Fruit fly (Drosophila melanogaster): Measurements from ENCODE around the gene CG15186.

CG15186 gene

DNA sequence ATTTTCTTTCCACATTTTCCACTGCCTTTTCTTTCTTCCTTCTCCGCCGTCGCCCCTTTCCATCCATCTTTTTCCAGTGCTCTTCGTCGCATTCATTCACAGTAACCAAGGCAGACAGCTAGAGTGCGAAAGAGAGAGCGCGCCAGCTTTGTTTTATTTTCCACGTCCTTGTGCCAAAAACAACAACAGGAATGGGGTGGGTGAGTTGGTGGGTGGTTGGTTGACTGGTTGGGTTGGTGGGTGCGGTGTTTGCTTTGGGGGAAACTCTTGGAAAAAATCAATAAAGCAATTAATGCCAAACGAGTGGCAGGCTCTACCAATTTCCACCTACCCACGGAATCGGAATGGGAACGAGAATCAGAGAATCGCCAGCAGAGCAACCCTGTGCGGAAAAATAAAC, 47.9 kb upstream of the CG15186 start:
- TF ChIP-seq ss (GFP tag; optimal IDR thresholded peaks at IDR 0.05) = peak in 1 of 2 experiments; percentile 31
- TF ChIP-seq eg (GFP tag; IDR thresholded peaks at IDR 0.05) = peak; percentile 21; the same call in 1 of the 3 replicates
- TF ChIP-seq fkh (GFP tag; optimal IDR thresholded peaks at IDR 0.05) = peak; percentile 27
- TF ChIP-seq CG6808 (GFP tag; optimal IDR thresholded peaks at IDR 0.05) = no peak

DNA sequence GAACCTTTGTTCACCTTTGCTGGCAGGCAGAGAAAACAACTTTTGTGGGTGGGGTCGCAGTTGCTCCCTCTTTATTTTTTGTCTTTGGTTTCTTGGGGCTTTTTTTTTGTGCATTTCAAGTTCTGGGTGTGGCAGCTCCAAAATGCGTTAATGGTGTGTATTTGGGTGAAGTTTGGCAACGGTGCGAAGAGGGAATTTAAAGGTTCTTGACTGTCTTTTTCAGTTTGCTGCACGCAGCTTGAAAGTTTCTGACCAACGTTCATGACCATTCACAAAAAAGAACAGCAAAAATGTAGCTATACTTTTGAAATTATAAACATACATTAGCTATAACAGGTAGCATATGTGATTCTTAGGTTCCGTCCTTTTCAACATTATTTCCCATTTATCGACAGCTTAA, 45.8 kb upstream of the CG15186 start:
- TF ChIP-seq CG11294 (GFP tag; IDR thresholded peaks at IDR 0.05) (no peak), svp (GFP tag) (no peak)

DNA sequence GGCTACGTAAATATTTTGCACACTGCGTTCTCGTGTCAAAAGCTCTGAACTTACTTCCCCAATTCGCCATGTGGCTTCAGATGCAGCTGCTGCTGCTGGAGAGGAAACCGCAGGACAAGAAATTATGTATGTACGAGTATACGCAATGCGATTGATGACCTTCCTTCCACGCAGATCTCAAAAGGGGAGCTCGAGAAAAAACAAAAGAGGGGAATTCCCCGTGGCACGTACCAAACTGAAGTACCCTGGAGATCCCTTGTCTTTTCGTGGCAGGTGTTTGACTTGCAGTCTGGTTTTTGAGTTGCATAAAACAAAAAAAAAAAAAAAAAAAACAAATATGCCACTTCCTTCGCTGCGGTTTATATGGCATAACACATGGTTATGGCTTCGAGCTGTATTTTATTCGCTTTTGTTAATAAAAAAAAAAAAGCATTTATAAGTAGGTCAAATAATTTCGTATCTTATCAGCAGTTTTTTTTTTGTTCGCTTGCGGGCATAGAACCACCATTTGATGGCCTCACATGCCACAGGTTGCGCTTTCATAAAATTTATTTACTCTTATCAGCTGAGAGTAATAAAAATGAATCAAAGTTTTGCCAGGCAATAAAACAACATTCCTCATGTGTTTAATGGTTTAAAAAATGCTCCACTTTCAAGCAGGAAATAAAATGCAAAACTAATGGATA, 45.2 kb upstream of the CG15186 start:
- TF ChIP-seq Eip78C (GFP tag) (peak; percentile 45), CG9139 (GFP tag; optimal IDR thresholded peaks at IDR 0.05) (no peak), esn (GFP tag; optimal IDR thresholded peaks at IDR 0.05) (peak; percentile 14), eg (GFP tag; IDR thresholded peaks at IDR 0.05) (0 out of 3 replicates have a peak, but pooled peaks have one; percentile 18), vri (GFP tag; optimal IDR thresholded peaks at IDR 0.05) (peak; percentile 84), Gug (GFP tag; IDR thresholded peaks at IDR 0.05) (no peak)

DNA sequence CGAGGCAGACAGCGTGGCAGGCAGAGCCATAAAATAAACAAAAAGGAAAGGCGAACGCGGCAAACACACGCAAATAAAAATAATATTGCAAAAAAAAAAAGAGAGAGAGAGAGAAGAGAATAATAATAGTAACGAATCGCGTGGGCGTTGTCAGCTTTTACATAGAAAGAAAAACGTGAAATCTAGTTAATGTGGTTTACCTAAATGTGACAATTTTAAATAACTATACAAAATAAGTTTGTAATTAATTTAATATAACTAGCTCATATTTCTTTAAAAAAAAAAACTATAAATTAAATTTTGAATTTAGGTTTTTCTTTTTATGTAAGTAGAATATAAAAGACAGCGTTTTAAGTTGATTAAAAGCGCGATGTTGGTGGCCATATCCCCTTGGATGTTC, 44.2 kb upstream of the CG15186 start:
- TF ChIP-seq CG3919 (GFP tag; optimal IDR thresholded peaks at IDR 0.05) (no peak), Gug (GFP tag; IDR thresholded peaks at IDR 0.05) (peak; percentile 43), eg (GFP tag; IDR thresholded peaks at IDR 0.05) (peak; percentile 64; the same call in 2 of the 3 replicates), Sox15 (GFP tag; optimal IDR thresholded peaks at IDR 0.05) (no peak), lz (GFP tag; optimal IDR thresholded peaks at IDR 0.05) (no peak), CG8632 (GFP tag; optimal IDR thresholded peaks at IDR 0.05) (no peak), Eip78C (GFP tag) (no peak), CG6163 (GFP tag; IDR thresholded peaks at IDR 0.05) (peak; percentile 41; the same call in 1 of the 3 replicates), achi (GFP tag; optimal IDR thresholded peaks at IDR 0.05) (peak; percentile 35), CG15336 (GFP tag; IDR thresholded peaks at IDR 0.05) (peak; percentile 74), CG6276 (GFP tag; optimal IDR thresholded peaks at IDR 0.05) (peak; percentile 10), CG6854 (GFP tag; optimal IDR thresholded peaks at IDR 0.05) (no peak), CG8119 (GFP tag; IDR thresholded peaks at IDR 0.05) (peak; percentile 70)

DNA sequence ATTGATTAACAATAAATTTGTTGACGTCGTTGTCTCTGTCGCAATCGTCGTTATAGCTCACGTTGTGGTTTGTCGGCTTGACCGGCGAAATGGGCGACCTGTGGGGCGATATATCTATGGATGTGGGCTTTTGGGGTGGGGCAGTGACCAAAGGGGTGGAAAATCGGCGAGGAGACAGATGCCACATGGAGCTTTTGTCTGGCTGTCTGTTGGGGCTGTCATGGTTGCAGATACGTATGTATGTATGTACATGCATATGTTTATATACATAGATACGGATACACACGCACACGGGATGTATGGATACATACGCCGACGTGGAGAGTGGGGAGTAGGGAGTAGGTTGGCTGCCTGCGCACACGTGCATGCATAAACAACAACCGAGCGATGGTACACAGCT, 42.9 kb upstream of the CG15186 start:
- TF ChIP-seq vri (GFP tag; optimal IDR thresholded peaks at IDR 0.05) = no peak
- TF ChIP-seq CG6792 (GFP tag; optimal IDR thresholded peaks at IDR 0.05) = no peak
- TF ChIP-seq fkh (GFP tag; optimal IDR thresholded peaks at IDR 0.05) = no peak
- no peak for TF ChIP-seq CG3919 (GFP tag; optimal IDR thresholded peaks at IDR 0.05)
- TF ChIP-seq CG6163 (GFP tag; IDR thresholded peaks at IDR 0.05) = 0 out of 3 replicates have a peak, but pooled peaks have one; percentile 36
- no peak for TF ChIP-seq CG8319 (GFP tag; optimal IDR thresholded peaks at IDR 0.05)
- no peak for TF ChIP-seq CG31627 (GFP tag; optimal IDR thresholded peaks at IDR 0.05)
- TF ChIP-seq Sox15 (GFP tag; optimal IDR thresholded peaks at IDR 0.05) = no peak
- TF ChIP-seq Lpt (GFP tag; optimal IDR thresholded peaks at IDR 0.05) = no peak

DNA sequence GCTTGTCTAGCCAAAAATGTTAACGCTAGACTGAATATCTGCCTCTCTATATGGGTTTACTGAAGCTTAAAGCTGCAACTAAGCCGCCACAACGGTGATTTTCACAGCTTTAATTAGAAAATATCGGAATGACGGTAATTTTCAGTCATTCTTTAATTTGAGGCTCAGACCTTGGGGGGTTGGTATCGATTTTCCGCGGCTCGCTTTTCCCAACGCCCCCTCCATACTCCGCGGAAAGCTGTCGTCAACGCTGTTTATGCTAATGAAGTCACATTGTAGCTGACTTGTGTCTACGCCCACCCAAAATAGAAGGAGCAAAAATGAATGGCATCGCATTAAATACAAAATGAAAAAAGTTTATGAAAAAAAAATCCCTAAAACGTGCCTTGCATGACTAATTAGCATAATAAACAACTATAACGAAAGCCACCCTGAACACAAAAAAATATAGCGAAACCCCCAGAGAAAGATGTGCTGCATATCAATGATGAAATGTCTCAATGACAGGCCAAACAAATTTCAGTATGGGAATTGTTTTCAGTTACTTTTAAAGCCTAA, 42.3 kb upstream of the CG15186 start:
- TF ChIP-seq Sox102F (GFP tag; optimal IDR thresholded peaks at IDR 0.05) (no peak), CG3919 (GFP tag; optimal IDR thresholded peaks at IDR 0.05) (no peak), CG8119 (GFP tag; IDR thresholded peaks at IDR 0.05) (no peak), CG15336 (GFP tag; IDR thresholded peaks at IDR 0.05) (no peak), fd85E (GFP tag; optimal IDR thresholded peaks at IDR 0.05) (no peak), CG9139 (GFP tag; optimal IDR thresholded peaks at IDR 0.05) (no peak), Ets96B (tag; optimal IDR thresholded peaks at IDR 0.05) (no peak), acj6 (GFP tag; optimal IDR thresholded peaks at IDR 0.05) (no peak)

Measured in whole organism, prepupa.